Fruit fly (Drosophila melanogaster): ENCODE data around the gene CG31098.

The CG31098 gene

DNA sequence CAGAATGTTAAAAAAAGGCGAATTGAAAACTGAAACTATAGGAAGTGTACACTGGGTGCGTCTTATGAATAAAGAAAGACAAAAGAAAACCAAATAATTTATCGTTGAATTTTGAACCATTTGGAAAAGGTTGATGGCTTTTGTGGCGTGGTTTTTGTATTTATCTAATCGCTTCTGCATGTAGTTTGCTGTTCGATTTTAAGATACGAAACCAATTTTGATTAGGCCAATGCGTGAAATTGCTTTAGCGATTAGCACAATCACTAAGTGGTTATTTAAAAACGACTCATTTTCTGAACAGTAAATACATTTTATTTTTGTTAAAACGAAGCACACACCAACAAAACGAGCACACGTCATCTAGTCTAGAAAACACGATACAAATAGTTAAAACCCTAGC lies 32.1 kb downstream of the CG31098 start:
- no peak for TF ChIP-seq Myc (optimal IDR thresholded peaks at IDR 0.05)
- TF ChIP-seq psq (optimal IDR thresholded peaks at IDR 0.05): no peak
- TF ChIP-seq Sin3A (optimal IDR thresholded peaks at IDR 0.05): no peak
- TF ChIP-seq insv (optimal IDR thresholded peaks at IDR 0.05): no peak

DNA sequence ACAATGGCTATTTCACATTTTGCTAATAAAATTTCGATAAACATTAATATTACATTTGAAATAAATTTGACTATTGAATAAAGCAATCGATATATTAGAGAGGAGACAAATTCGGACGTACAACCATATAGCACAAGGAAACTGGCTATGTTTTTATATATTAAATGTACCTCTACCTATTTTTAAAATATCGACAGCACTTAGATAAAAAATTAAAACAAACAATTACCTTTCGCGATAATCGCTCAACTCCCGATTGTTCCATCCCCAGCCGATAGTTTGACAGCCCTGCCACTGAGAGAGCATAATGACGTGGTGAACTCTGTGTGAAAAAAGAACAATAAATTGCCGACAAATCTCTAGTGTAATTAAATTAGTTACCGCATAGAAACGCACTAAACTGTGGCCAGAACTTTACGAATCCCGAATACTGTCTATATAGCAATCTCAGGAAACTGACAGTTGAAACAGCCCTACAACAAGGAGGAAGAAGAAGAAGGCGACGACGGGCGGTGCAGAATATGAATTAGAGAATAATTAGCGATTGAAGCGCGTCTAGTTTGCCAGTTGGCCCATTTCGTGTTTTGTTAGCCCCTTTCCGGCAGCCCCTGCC lies 34.0 kb downstream of the CG31098 start, which contains the start of gene CG11857:
TSS of gene CG11857 (plus strand) at position 271 of the 613 bp plus-strand sequence.
- TF ChIP-seq psq (optimal IDR thresholded peaks at IDR 0.05): no peak
- no peak for TF ChIP-seq insv (optimal IDR thresholded peaks at IDR 0.05)
- no peak for TF ChIP-seq Myc (optimal IDR thresholded peaks at IDR 0.05)
- TF ChIP-seq h (optimal IDR thresholded peaks at IDR 0.05): no peak
- TF ChIP-seq ttk (optimal IDR thresholded peaks at IDR 0.05): no peak
- TF ChIP-seq Sin3A (optimal IDR thresholded peaks at IDR 0.05): no peak

dm6 chr3R:25249145-25250141 lies 43.3 kb downstream of the CG31098 start, which contains the start of gene Nup358:
Gene Nup358, plus strand, starts transcription at chr3R:25249348.
- no peak for TF ChIP-seq Sin3A (optimal IDR thresholded peaks at IDR 0.05)
- TF ChIP-seq h (optimal IDR thresholded peaks at IDR 0.05): no peak
- TF ChIP-seq psq (optimal IDR thresholded peaks at IDR 0.05): no peak
- TF ChIP-seq Myc (optimal IDR thresholded peaks at IDR 0.05): no peak
- no peak for TF ChIP-seq ttk (optimal IDR thresholded peaks at IDR 0.05)

DNA sequence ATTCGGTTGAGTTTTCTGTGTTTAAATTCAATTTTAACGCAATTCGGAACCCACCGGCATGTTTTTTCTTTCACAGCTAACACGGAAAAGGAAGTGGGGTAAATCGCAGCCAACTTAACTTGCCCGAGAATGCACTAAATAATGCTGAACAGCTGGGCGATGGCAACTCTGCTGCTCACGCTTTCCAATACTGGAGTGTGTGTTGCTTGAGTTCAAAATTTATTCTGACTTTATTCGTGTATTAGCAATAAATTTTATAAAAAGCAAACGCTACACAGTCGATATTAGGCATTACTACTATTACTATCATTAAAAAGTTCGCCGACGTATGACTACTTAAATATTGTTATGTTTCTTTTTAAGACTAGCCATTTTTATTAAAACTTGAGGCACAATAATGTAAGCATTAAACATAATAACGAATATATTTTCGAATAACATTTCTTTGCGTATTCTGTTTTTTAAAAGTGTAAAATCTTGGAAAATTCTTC lies 45.4 kb downstream of the CG31098 start, which contains the start of the genes RpS27 and Nup37:
TSS of gene RpS27 (minus strand) at position 136 of the 491 bp plus-strand sequence.
TSS of gene Nup37 (plus strand) at position 280 of the 491 bp plus-strand sequence.
- no peak for TF ChIP-seq ttk (optimal IDR thresholded peaks at IDR 0.05)
- TF ChIP-seq insv (optimal IDR thresholded peaks at IDR 0.05): no peak
- TF ChIP-seq Sin3A (optimal IDR thresholded peaks at IDR 0.05): no peak
- no peak for TF ChIP-seq h (optimal IDR thresholded peaks at IDR 0.05)
- no peak for TF ChIP-seq psq (optimal IDR thresholded peaks at IDR 0.05)
- TF ChIP-seq Myc (optimal IDR thresholded peaks at IDR 0.05): no peak

dm6 chr3R:25245052-25245813 lies 47.5 kb downstream of the CG31098 start, which contains the start of gene bam:
Gene bam, minus strand, starts transcription at chr3R:25245109.
- TF ChIP-seq Sin3A (optimal IDR thresholded peaks at IDR 0.05) (no peak), ttk (optimal IDR thresholded peaks at IDR 0.05) (no peak), psq (optimal IDR thresholded peaks at IDR 0.05) (no peak), h (optimal IDR thresholded peaks at IDR 0.05) (no peak), insv (optimal IDR thresholded peaks at IDR 0.05) (no peak), Myc (optimal IDR thresholded peaks at IDR 0.05) (no peak)

DNA sequence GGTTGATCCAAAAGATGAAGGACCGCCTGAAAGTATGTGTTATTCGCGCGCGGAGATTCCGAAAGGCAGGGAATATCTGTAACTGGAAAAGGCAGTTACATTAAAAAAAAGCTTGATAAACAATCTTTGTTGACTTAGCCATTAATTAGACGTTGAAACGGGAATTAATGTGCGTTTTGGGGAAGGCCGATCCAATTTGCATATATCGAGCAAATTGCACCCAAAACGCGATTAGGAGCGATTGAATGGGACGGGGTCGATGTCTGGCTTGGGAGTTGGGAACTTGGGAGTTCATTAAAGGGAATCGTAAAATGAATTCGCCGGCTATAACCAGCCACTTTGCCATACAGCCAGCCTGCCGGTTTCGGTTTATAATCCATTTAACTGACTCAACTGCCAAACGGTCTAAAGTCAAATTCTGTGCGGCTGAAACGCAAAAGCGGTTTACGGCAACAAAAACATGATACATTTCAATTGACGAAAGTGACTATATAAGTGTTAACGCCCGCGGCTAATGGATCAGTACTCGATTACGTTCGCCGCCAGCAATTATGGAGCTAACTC lies 51.2 kb downstream of the CG31098 start, which contains the start of gene CG11854:
TSS of gene CG11854 (plus strand) at position 514 of the 564 bp plus-strand sequence.
- TF ChIP-seq Sin3A (optimal IDR thresholded peaks at IDR 0.05) (no peak), insv (optimal IDR thresholded peaks at IDR 0.05) (no peak), psq (optimal IDR thresholded peaks at IDR 0.05) (no peak), ttk (optimal IDR thresholded peaks at IDR 0.05) (no peak), h (optimal IDR thresholded peaks at IDR 0.05) (no peak), Myc (optimal IDR thresholded peaks at IDR 0.05) (no peak)

Measured in Kc167 (cell line).